Worm (Caenorhabditis elegans): ENCODE results near the gene ZK632.2.
A peak's percentile ranks its signal among the peaks of the same experiment; 100 is the strongest.

DNA sequence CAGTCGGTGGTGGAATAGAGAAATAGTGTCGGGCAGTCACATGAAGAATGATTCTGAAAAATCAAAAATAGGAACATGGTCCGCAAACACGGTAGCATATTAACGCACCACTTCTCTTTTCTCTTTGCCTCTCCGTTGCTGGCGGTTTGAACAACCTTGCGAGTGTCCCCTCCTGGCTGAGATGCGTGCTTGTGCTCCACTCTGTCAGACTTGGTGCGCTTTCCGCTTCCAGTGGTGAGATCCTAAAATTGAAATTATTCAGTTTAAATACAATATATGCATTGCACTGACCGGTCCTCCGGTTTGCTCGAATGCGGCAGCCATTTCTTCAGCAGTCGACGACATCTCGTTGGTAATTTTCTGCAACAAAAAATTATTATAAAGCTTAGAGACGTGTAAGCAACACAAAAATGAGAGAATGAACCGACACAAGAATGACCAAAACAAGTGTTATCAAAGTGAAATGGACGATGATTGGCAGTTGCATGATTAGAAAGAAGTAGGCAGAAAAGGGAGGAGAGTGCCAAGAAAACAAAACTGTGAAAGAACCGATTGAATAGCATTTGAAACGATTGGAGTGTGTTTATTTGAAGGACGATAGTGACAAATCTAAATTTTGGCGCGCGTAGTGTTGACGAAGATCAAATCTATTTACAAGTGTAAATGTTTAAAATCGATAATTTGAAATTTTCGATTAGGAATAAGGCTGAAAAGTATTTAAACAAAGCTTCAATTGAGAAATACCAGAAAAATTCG lies 26.3 kb downstream of the ZK632.2 start, which contains the start of gene ZK632.9:
- TF ChIP-seq nfya-1 (tag; optimal IDR thresholded peaks at IDR 0.05; ENCODE audit: insufficient read depth) (peak; percentile 21), pha-4 (tag; optimal IDR thresholded peaks at IDR 0.05) (no peak)
